Fruit fly (Drosophila melanogaster): ENCODE measurements around the gene ome.

The ome gene

DNA sequence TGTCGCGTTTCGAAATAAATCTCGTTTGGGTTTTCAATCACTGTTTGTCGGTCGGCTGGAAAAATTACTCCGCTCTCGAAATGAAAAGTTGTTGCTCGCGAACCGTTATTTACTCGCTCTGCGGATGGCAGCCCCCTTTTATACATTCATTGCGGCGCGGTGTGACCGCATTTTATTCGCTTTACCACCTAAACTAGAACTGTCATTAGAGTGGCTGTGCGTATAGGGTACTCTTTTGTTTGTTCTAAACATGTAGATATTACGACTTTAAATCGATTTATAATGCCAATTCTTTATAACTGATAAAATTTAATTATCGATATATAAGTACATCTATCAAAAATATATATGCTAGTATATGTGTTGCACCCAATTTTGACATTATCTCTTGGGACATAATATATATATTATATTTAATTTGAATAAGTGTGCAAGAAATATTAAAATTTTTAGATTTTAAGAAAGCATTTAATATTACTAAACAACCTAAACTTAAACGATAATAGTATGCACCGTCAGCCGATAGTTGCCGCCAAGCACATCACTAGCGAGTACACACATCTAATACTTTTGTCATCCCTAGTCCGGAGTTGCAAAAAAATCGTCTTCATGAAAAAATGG lies 113.7 kb downstream of the ome start, which contains the start of the genes bmm and Tdrd3 (continued):
- TF ChIP-seq Fer2 (tag; optimal IDR thresholded peaks at IDR 0.05) (peak; percentile 80), al (GFP tag; IDR thresholded peaks at IDR 0.05) (peak; percentile 60), Lim3 (GFP tag; IDR thresholded peaks at IDR 0.05) (no peak), CG14441 (GFP tag; IDR thresholded peaks at IDR 0.05) (peak; percentile 75), CG3995 (GFP tag; optimal IDR thresholded peaks at IDR 0.05) (peak; percentile 39), gem (tag; optimal IDR thresholded peaks at IDR 0.05) (peak; percentile 91), exex (tag; optimal IDR thresholded peaks at IDR 0.05) (peak; percentile 70), crol (GFP tag; IDR thresholded peaks at IDR 0.05) (no peak; the same call in 1 of the 2 replicates), CG7372 (GFP tag; IDR thresholded peaks at IDR 0.05) (peak; percentile 70), CrebB (tag; optimal IDR thresholded peaks at IDR 0.05) (peak; percentile 51), cas (GFP tag; IDR thresholded peaks at IDR 0.05) (peak; percentile 45; the same call in 1 of the 2 replicates), CG7928 (GFP tag; optimal IDR thresholded peaks at IDR 0.05) (no peak), CG6813 (GFP tag; optimal IDR thresholded peaks at IDR 0.05) (peak; percentile 30), nerfin-2 (GFP tag; IDR thresholded peaks at IDR 0.05; ENCODE audit: partially characterized antibody) (peak; percentile 75; the same call in 1 of the 2 replicates), CG6175 (GFP tag; IDR thresholded peaks at IDR 0.05) (peak; percentile 70; the same call in 1 of the 3 replicates), sna (GFP tag; IDR thresholded peaks at IDR 0.05; ENCODE audit: partially characterized antibody) (peak; percentile 87)

- TF ChIP-seq chm (GFP tag; IDR thresholded peaks at IDR 0.05) (0 out of 2 replicates have a peak, but pooled peaks have one; percentile 14), CG2889 (GFP tag; IDR thresholded peaks at IDR 0.05) (no peak), slbo (GFP tag; IDR thresholded peaks at IDR 0.05) (peak; percentile 75), zfh1 (GFP tag; IDR thresholded peaks at IDR 0.05) (peak; percentile 51; the same call in 2 of the 3 replicates), H2.0 (GFP tag; IDR thresholded peaks at IDR 0.05) (0 out of 2 replicates have a peak, but pooled peaks have one; percentile 12), bcd (GFP tag; optimal IDR thresholded peaks at IDR 0.05) (no peak), Pdp1 (GFP tag; optimal IDR thresholded peaks at IDR 0.05) (peak in 1 of 2 experiments; percentile 11), Dbx (GFP tag; IDR thresholded peaks at IDR 0.05) (0 out of 3 replicates have a peak, but pooled peaks have one; percentile 20), CG5245 (GFP tag; optimal IDR thresholded peaks at IDR 0.05) (no peak), lbe (GFP tag; optimal IDR thresholded peaks at IDR 0.05) (peak; percentile 3), her (GFP tag; optimal IDR thresholded peaks at IDR 0.05) (no peak), CG11456 (GFP tag; IDR thresholded peaks at IDR 0.05) (peak; percentile 30; the same call in 1 of the 3 replicates), Ets65A (GFP tag) (peak; percentile 96), NFAT (GFP tag; IDR thresholded peaks at IDR 0.05) (peak; percentile 32; the same call in 1 of the 2 replicates), CG3847 (GFP tag; IDR thresholded peaks at IDR 0.05) (peak; percentile 70), CG8290 (GFP tag; optimal IDR thresholded peaks at IDR 0.05) (no peak), CG8290 (tag; optimal IDR thresholded peaks at IDR 0.05) (peak in 1 of 2 experiments; percentile 77), chif (GFP tag; optimal IDR thresholded peaks at IDR 0.05) (peak in 1 of 2 experiments; percentile 19), bbx (GFP tag; IDR thresholded peaks at IDR 0.05; ENCODE audit: partially characterized antibody) (peak; percentile 68), CG1647 (GFP tag; optimal IDR thresholded peaks at IDR 0.05) (no peak), Bgb (GFP tag; IDR thresholded peaks at IDR 0.05; ENCODE audit: partially characterized antibody) (peak; percentile 35), CG9932 (GFP tag; IDR thresholded peaks at IDR 0.05) (peak; percentile 69), HLHmδ (GFP tag; optimal IDR thresholded peaks at IDR 0.05) (peak; percentile 40), stwl (tag; optimal IDR thresholded peaks at IDR 0.05) (peak; percentile 6), CG10267 (tag; optimal IDR thresholded peaks at IDR 0.05) (peak; percentile 67), kni (GFP tag; optimal IDR thresholded peaks at IDR 0.05) (no peak), gsb-n (tag; optimal IDR thresholded peaks at IDR 0.05) (no peak), Dp (GFP tag; optimal IDR thresholded peaks at IDR 0.05) (peak; percentile 96), CG7987 (GFP tag; optimal IDR thresholded peaks at IDR 0.05) (no peak), dmrt99B (tag; optimal IDR thresholded peaks at IDR 0.05) (no peak), Dip2 (GFP tag; IDR thresholded peaks at IDR 0.05) (no peak), CG31388 (GFP tag; optimal IDR thresholded peaks at IDR 0.05) (no peak), dmrt11E (tag; optimal IDR thresholded peaks at IDR 0.05) (no peak)
These were observed 117.0 kb downstream of the ome start, which contains the start of gene Helz for dm6 chr3L:14789676-14790075. Helz (plus strand) TSS chr3L:14789935.

All from whole organism, embryonic.